Fruit fly (Drosophila melanogaster) whole organism, wandering third instar larva: Measurements from ENCODE around the gene kat80.

Experiments
- Abd-B ChIP-seq: fragments of >200 bp; optimal IDR thresholded peaks from 2 replicates; lab custom pipeline; 2017; ENCODE audit warnings: missing biosample characterization, missing genetic modification characterization
- CG32264 ChIP-seq: fragments of 200-800 bp; sonication (Bioruptor generic); optimal IDR thresholded peaks from 2 replicates; lab custom pipeline; 2016; ENCODE audit warnings: missing biosample characterization, missing genetic modification characterization
- CG9705 ChIP-seq: fragments of 200-800 bp; sonication (Bioruptor generic); optimal IDR thresholded peaks from 2 replicates; lab custom pipeline; 2018; ENCODE audit warnings: missing biosample characterization, mild to moderate bottlenecking, missing genetic modification characterization
- CrebA ChIP-seq: fragments of 200-800 bp; sonication (Bioruptor generic); optimal IDR thresholded peaks from 2 replicates; lab custom pipeline; 2016; ENCODE audit warnings: missing biosample characterization, mild to moderate bottlenecking, missing genetic modification characterization, borderline replicate concordance
- Dfd ChIP-seq: fragments of >200 bp; optimal IDR thresholded peaks from 2 replicates; lab custom pipeline; 2017; ENCODE audit warnings: missing biosample characterization, missing genetic modification characterization
- Dif ChIP-seq: fragments of 200-275, 200-300 bp; sonication (Bioruptor generic); optimal IDR thresholded peaks from 2 replicates; lab custom pipeline; 2018; ENCODE audit warnings: missing biosample characterization, missing genetic modification characterization; ENCODE audit not compliant: partially characterized antibody
- GATAd ChIP-seq: sonication (Bioruptor generic); optimal IDR thresholded peaks from 2 replicates; lab custom pipeline; 2016; ENCODE audit warnings: missing biosample characterization, missing genetic modification characterization
- HLH106 ChIP-seq: fragments of 200-800 bp; optimal IDR thresholded peaks from 3 replicates; lab custom pipeline; 2019; ENCODE audit warnings: missing biosample characterization, mild to moderate bottlenecking, missing genetic modification characterization, moderate library complexity
- Hnf4 ChIP-seq: fragments of 200-800 bp; sonication (Bioruptor generic); optimal IDR thresholded peaks from 2 replicates; lab custom pipeline; 2016; ENCODE audit warnings: missing biosample characterization, mild to moderate bottlenecking, missing genetic modification characterization
- Hr78 ChIP-seq: fragments of >200 bp; optimal IDR thresholded peaks from 2 replicates; lab custom pipeline; 2017; ENCODE audit warnings: missing biosample characterization, missing genetic modification characterization
- Hr83 ChIP-seq: fragments of 200-300 bp; sonication (Bioruptor generic); optimal IDR thresholded peaks from 2 replicates; lab custom pipeline; 2016; ENCODE audit warnings: missing biosample characterization, mild to moderate bottlenecking, missing genetic modification characterization, moderate library complexity; ENCODE audit not compliant: poor library complexity, severe bottlenecking
- Jra ChIP-seq: sonication (Bioruptor generic); optimal IDR thresholded peaks from 2 replicates; lab custom pipeline; 2016; ENCODE audit warnings: missing biosample characterization, missing genetic modification characterization
- Mio ChIP-seq: sonication (Bioruptor generic); optimal IDR thresholded peaks from 2 replicates; lab custom pipeline; 2016; ENCODE audit warnings: missing biosample characterization, missing genetic modification characterization
- Myc ChIP-seq: fragments of >200 bp; optimal IDR thresholded peaks from 2 replicates; lab custom pipeline; 2017
- N ChIP-seq: fragments of >200 bp; optimal IDR thresholded peaks from 2 replicates; lab custom pipeline; 2018; ENCODE audit warnings: missing biosample characterization, missing external identifiers, missing genetic modification characterization
- OdsH ChIP-seq: fragments of 200-800 bp; sonication (Bioruptor generic); optimal IDR thresholded peaks from 2 replicates; lab custom pipeline; 2016; ENCODE audit warnings: missing biosample characterization, mild to moderate bottlenecking, missing genetic modification characterization
- Rel ChIP-seq, 2 experiments: fragments of 200-800 bp; sonication (Bioruptor generic) in 1 of 2; optimal IDR thresholded peaks; 2 replicates in 1 of 2; 3 replicates in 1 of 2; lab custom pipeline; 2016 to 2019; ENCODE audit warnings: mild to moderate bottlenecking in 2 of 2, missing biosample characterization in 2 of 2, missing genetic modification characterization in 2 of 2, moderate library complexity in 1 of 2
- Sp1 ChIP-seq: fragments of 200-800 bp; sonication (Bioruptor generic); optimal IDR thresholded peaks from 3 replicates; lab custom pipeline; 2019; ENCODE audit warnings: missing biosample characterization, mild to moderate bottlenecking, missing genetic modification characterization, moderate library complexity
- Vsx2 ChIP-seq: fragments of 200-300, 225-300 bp; sonication (Bioruptor generic); optimal IDR thresholded peaks from 2 replicates; lab custom pipeline; 2018; ENCODE audit warnings: missing biosample characterization, missing genetic modification characterization; ENCODE audit not compliant: partially characterized antibody
- br ChIP-seq: fragments of 200-800 bp; sonication (Bioruptor generic); optimal IDR thresholded peaks from 2 replicates; lab custom pipeline; 2016; ENCODE audit warnings: missing biosample characterization, missing genetic modification characterization
- brk ChIP-seq: fragments of 200-800 bp; sonication (Bioruptor generic); optimal IDR thresholded peaks from 2 replicates; lab custom pipeline; 2016; ENCODE audit warnings: missing biosample characterization, mild to moderate bottlenecking, missing genetic modification characterization
- dl ChIP-seq, 2 experiments: fragments of 175-275, 200-275 bp in 1 of 2; fragments of 200-275 bp in 1 of 2; sonication (Bioruptor generic); optimal IDR thresholded peaks; lab custom pipeline; 2018; ENCODE audit warnings: mild to moderate bottlenecking in 2 of 2, missing biosample characterization in 2 of 2, missing genetic modification characterization in 2 of 2, moderate library complexity in 2 of 2; ENCODE audit not compliant: partially characterized antibody in 2 of 2, insufficient read depth in 1 of 2
- dmrt93B ChIP-seq: fragments of 200-800 bp; sonication (Bioruptor generic); optimal IDR thresholded peaks from 2 replicates; lab custom pipeline; 2018; ENCODE audit warnings: missing biosample characterization, mild to moderate bottlenecking, missing genetic modification characterization
- dsf ChIP-seq: sonication (Bioruptor generic); optimal IDR thresholded peaks from 2 replicates; lab custom pipeline; 2016; ENCODE audit warnings: missing biosample characterization, missing genetic modification characterization, borderline replicate concordance
- ey ChIP-seq: fragments of 200-800 bp; sonication (Bioruptor generic); optimal IDR thresholded peaks from 2 replicates; lab custom pipeline; 2016; ENCODE audit warnings: missing biosample characterization, missing genetic modification characterization
- foxo ChIP-seq, 2 experiments: fragments of 200-800 bp; sonication (Bioruptor generic); optimal IDR thresholded peaks; 2 replicates in 1 of 2; 3 replicates in 1 of 2; lab custom pipeline; 2016 to 2017; ENCODE audit warnings: missing biosample characterization in 2 of 2, missing genetic modification characterization in 2 of 2
- fru ChIP-seq: fragments of 200-800 bp; sonication (Bioruptor generic); optimal IDR thresholded peaks from 3 replicates; lab custom pipeline; 2016; ENCODE audit warnings: missing biosample characterization, mild to moderate bottlenecking, missing genetic modification characterization
- h ChIP-seq: fragments of 200-800 bp; sonication (Bioruptor generic); optimal IDR thresholded peaks from 3 replicates; lab custom pipeline; 2016; ENCODE audit warnings: missing biosample characterization, mild to moderate bottlenecking, missing genetic modification characterization
- jim ChIP-seq: fragments of 175-275, 200-325 bp; sonication (Bioruptor generic); optimal IDR thresholded peaks from 2 replicates; lab custom pipeline; 2016; ENCODE audit warnings: missing biosample characterization, mild to moderate bottlenecking, missing genetic modification characterization
- lola ChIP-seq: fragments of >200 bp; optimal IDR thresholded peaks from 2 replicates; lab custom pipeline; 2017; ENCODE audit warnings: missing biosample characterization, missing genetic modification characterization
- pan ChIP-seq: fragments of >200 bp; optimal IDR thresholded peaks from 2 replicates; lab custom pipeline; 2017
- psq ChIP-seq: fragments of 200-800 bp; sonication (Bioruptor generic); optimal IDR thresholded peaks from 3 replicates; lab custom pipeline; 2017; ENCODE audit warnings: missing biosample characterization, mild to moderate bottlenecking, missing genetic modification characterization, moderate library complexity
- rgr ChIP-seq: fragments of 200-800 bp; sonication (Bioruptor generic); optimal IDR thresholded peaks from 3 replicates; lab custom pipeline; 2016; ENCODE audit warnings: missing biosample characterization, mild to moderate bottlenecking, missing genetic modification characterization
- sage ChIP-seq: fragments of 200-800 bp; sonication (Bioruptor generic); optimal IDR thresholded peaks from 2 replicates; lab custom pipeline; 2016; ENCODE audit warnings: missing biosample characterization, mild to moderate bottlenecking, missing genetic modification characterization
- sv ChIP-seq: fragments of 200-800 bp; sonication (Bioruptor generic); optimal IDR thresholded peaks from 3 replicates; lab custom pipeline; 2016; ENCODE audit warnings: missing biosample characterization, missing genetic modification characterization
- tai ChIP-seq: sonication (Bioruptor generic); optimal IDR thresholded peaks from 2 replicates; lab custom pipeline; 2016; ENCODE audit warnings: missing biosample characterization, missing genetic modification characterization
- usp ChIP-seq: fragments of >200 bp; optimal IDR thresholded peaks from 2 replicates; lab custom pipeline; 2017; ENCODE audit warnings: missing biosample characterization, missing genetic modification characterization
- woc ChIP-seq: sonication (Bioruptor generic); optimal IDR thresholded peaks from 2 replicates; lab custom pipeline; 2016; ENCODE audit warnings: missing biosample characterization, mild to moderate bottlenecking, missing genetic modification characterization

The kat80 gene

dm6 chrX:16323536-16323935, 47.6 kb upstream of the kat80 start:
- TF ChIP-seq CrebA (GFP tag; lab: Kevin White, UChicago) (no peak), CG9705 (GFP tag; lab: Kevin White, UChicago) (no peak), Rel (GFP tag; optimal IDR thresholded peaks at IDR 0.05; lab: Kevin White, UChicago) (no peak), Rel (tag; optimal IDR thresholded peaks at IDR 0.05; lab: Kevin White, UChicago) (peak; percentile 93)

dm6 chrX:16323063-16323462, 47.1 kb upstream of the kat80 start, which contains the start of the genes CG9917 and CG32579:
Gene CG9917, minus strand, starts transcription at chrX:16323231.
Gene CG32579, plus strand, starts transcription at chrX:16323286.
- no peak for TF ChIP-seq Dfd
- no peak for TF ChIP-seq CG32264 (GFP tag; lab: Kevin White, UChicago)
- no peak for TF ChIP-seq Rel (GFP tag; optimal IDR thresholded peaks at IDR 0.05; lab: Kevin White, UChicago)
- peak; percentile 85 for TF ChIP-seq Rel (tag; optimal IDR thresholded peaks at IDR 0.05; lab: Kevin White, UChicago)
- peak; percentile 4 for TF ChIP-seq OdsH (GFP tag; lab: Kevin White, UChicago)
- TF ChIP-seq Sp1 (GFP tag; lab: Kevin White, UChicago), result peak; percentile 15

- TF ChIP-seq Rel (GFP tag; optimal IDR thresholded peaks at IDR 0.05; lab: Kevin White, UChicago), result no peak
- peak; percentile 38 for TF ChIP-seq Rel (tag; optimal IDR thresholded peaks at IDR 0.05; lab: Kevin White, UChicago)
- TF ChIP-seq jim (GFP tag; lab: Kevin White, UChicago), result no peak
- TF ChIP-seq, all 38 proteins: peak for 1
These were observed 45.1 kb upstream of the kat80 start for dm6 chrX:16321037-16321436.

- TF ChIP-seq Dfd, result no peak
- peak; percentile 5 for TF ChIP-seq Dif
- TF ChIP-seq sv (GFP tag; lab: Kevin White, UChicago), result no peak
- no peak for TF ChIP-seq dsf (GFP tag; lab: Kevin White, UChicago)
- TF ChIP-seq N, result no peak
- no peak for TF ChIP-seq Mio (GFP tag; lab: Kevin White, UChicago)
- no peak for TF ChIP-seq tai
- TF ChIP-seq Vsx2 (GFP tag; lab: Kevin White, UChicago), result no peak
- no peak for TF ChIP-seq OdsH (GFP tag; lab: Kevin White, UChicago)
- no peak for TF ChIP-seq GATAd
- TF ChIP-seq Hr78 (GFP tag; lab: Kevin White, UChicago), result no peak
- TF ChIP-seq psq (GFP tag; lab: Kevin White, UChicago), result no peak
- TF ChIP-seq brk (GFP tag; lab: Kevin White, UChicago), result no peak
- no peak for TF ChIP-seq dmrt93B
- peak; percentile 43 for TF ChIP-seq rgr
- TF ChIP-seq Sp1 (GFP tag; lab: Kevin White, UChicago), result peak; percentile 39
- no peak for TF ChIP-seq Abd-B (GFP tag; lab: Kevin White, UChicago)
- TF ChIP-seq Myc, result peak; percentile 10
- TF ChIP-seq pan (lab: Kevin White, UChicago), result no peak
- peak; percentile 77 for TF ChIP-seq Hr83 (GFP tag; lab: Kevin White, UChicago)
- TF ChIP-seq ey, result no peak
- no peak for TF ChIP-seq lola (GFP tag; lab: Kevin White, UChicago)
- peak in 1 of 2 experiments; percentile 31 for TF ChIP-seq foxo (GFP tag; optimal IDR thresholded peaks at IDR 0.05; lab: Kevin White, UChicago)
- peak; percentile 42 for TF ChIP-seq h
- peak; percentile 5 for TF ChIP-seq Rel (GFP tag; optimal IDR thresholded peaks at IDR 0.05; lab: Kevin White, UChicago)
- peak; percentile 8 for TF ChIP-seq Rel (tag; optimal IDR thresholded peaks at IDR 0.05; lab: Kevin White, UChicago)
- TF ChIP-seq dl (GFP tag; optimal IDR thresholded peaks at IDR 0.05; lab: Kevin White, UChicago; ENCODE audit: insufficient read depth in 1 of 2, partially characterized antibody in 2 of 2), result no peak
- TF ChIP-seq HLH106 (tag; lab: Kevin White, UChicago), result no peak
- no peak for TF ChIP-seq sage (GFP tag; lab: Kevin White, UChicago)
- no peak for TF ChIP-seq CG32264 (GFP tag; lab: Kevin White, UChicago)
- peak; percentile 50 for TF ChIP-seq Hnf4 (GFP tag; lab: Kevin White, UChicago)
- peak; percentile 57 for TF ChIP-seq jim (GFP tag; lab: Kevin White, UChicago)
- no peak for TF ChIP-seq CG9705 (GFP tag; lab: Kevin White, UChicago)
- TF ChIP-seq woc, result peak; percentile 59
- no peak for TF ChIP-seq usp
- no peak for TF ChIP-seq CrebA (GFP tag; lab: Kevin White, UChicago)
- no peak for TF ChIP-seq fru (GFP tag; lab: Kevin White, UChicago)
- TF ChIP-seq br (GFP tag; lab: Kevin White, UChicago), result no peak
- TF ChIP-seq Jra (GFP tag; lab: Kevin White, UChicago), result no peak
These were observed 44.4 kb upstream of the kat80 start, which contains the start of gene Cyp1 for dm6 chrX:16320197-16320921. Gene Cyp1, minus strand, starts transcription at chrX:16320370.
